Fruit fly (Drosophila melanogaster): ENCODE results near the gene CG15824.

The CG15824 gene

DNA sequence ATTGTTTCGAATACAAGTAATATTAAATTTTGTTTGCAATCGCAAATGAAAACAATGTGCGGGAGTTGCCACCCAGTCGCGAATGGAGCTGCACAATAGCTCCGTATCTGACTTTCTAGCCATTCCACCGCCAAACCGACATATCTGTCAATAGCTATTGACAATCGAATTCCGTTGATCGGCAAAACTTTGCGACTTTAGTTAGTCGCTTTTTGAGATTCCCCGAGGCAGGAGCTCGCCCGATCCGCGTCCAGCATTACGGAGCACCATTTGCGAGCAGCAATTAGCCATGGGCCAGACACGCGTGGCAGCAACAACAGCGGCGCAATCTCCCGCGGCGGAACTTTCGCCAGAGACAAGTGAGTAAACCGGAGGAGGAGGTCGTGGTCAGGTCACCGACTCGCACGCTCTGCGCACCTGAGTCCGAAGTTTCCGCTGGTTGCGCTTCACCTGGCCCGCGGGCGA, 32.3 kb downstream of the CG15824 start, which contains the start of the genes CG4291 and kraken (continued):
- TF ChIP-seq CG14860 (GFP tag; IDR thresholded peaks at IDR 0.05; ENCODE audit: partially characterized antibody) (no peak), trem (tag; optimal IDR thresholded peaks at IDR 0.05) (peak; percentile 64), CG34224 (GFP tag; IDR thresholded peaks at IDR 0.05; ENCODE audit: partially characterized antibody) (0 out of 3 replicates have a peak, but pooled peaks have one; percentile 41), Gug (GFP tag; IDR thresholded peaks at IDR 0.05) (peak; percentile 71; the same call in 2 of the 4 replicates), trh (GFP tag; optimal IDR thresholded peaks at IDR 0.05) (no peak), oc (tag; optimal IDR thresholded peaks at IDR 0.05) (no peak), ttk (GFP tag; IDR thresholded peaks at IDR 0.05) (peak; percentile 47; the same call in 1 of the 2 replicates), CG9817 (tag; optimal IDR thresholded peaks at IDR 0.05) (peak; percentile 60), CG9797 (GFP tag; optimal IDR thresholded peaks at IDR 0.05) (peak; percentile 33), ewg (GFP tag; optimal IDR thresholded peaks at IDR 0.05) (peak; percentile 31), CG15514 (GFP tag; optimal IDR thresholded peaks at IDR 0.05) (peak; percentile 88), ind (GFP tag; optimal IDR thresholded peaks at IDR 0.05) (peak; percentile 70), fd3F (GFP tag; optimal IDR thresholded peaks at IDR 0.05) (peak; percentile 39), CG2129 (GFP tag; IDR thresholded peaks at IDR 0.05; ENCODE audit: partially characterized antibody) (no peak), CG2116 (GFP tag; optimal IDR thresholded peaks at IDR 0.05) (peak; percentile 61), vvl (GFP tag; IDR thresholded peaks at IDR 0.05) (peak; percentile 80), Rfx (GFP tag; IDR thresholded peaks at IDR 0.05) (peak; percentile 89), gcm (GFP tag; optimal IDR thresholded peaks at IDR 0.05) (no peak), Ets97D (GFP tag; optimal IDR thresholded peaks at IDR 0.05) (peak; percentile 7), pum (GFP tag; optimal IDR thresholded peaks at IDR 0.05) (peak; percentile 43), Oli (tag; optimal IDR thresholded peaks at IDR 0.05) (no peak), CG42726 (GFP tag; IDR thresholded peaks at IDR 0.05; ENCODE audit: partially characterized antibody) (peak; percentile 64; the same call in 1 of the 2 replicates), CG17568 (GFP tag; optimal IDR thresholded peaks at IDR 0.05) (no peak), CG6254 (GFP tag; optimal IDR thresholded peaks at IDR 0.05) (no peak), zen (tag; optimal IDR thresholded peaks at IDR 0.05) (peak; percentile 24), gce (GFP tag; IDR thresholded peaks at IDR 0.05) (no peak; the same call in 2 of the 3 replicates), CG10321 (GFP tag; IDR thresholded peaks at IDR 0.05) (peak; percentile 42; the same call in 1 of the 2 replicates), gsb-n (tag; optimal IDR thresholded peaks at IDR 0.05) (peak; percentile 63), sqz (GFP tag; optimal IDR thresholded peaks at IDR 0.05) (no peak), CG7839 (tag; optimal IDR thresholded peaks at IDR 0.05) (peak; percentile 40), Sry-δ (GFP tag; optimal IDR thresholded peaks at IDR 0.05) (peak; percentile 60), CG33557 (GFP tag; optimal IDR thresholded peaks at IDR 0.05) (peak; percentile 13), CG17912 (GFP tag; optimal IDR thresholded peaks at IDR 0.05) (peak; percentile 58), Spps (tag; optimal IDR thresholded peaks at IDR 0.05) (no peak), danr (GFP tag; IDR thresholded peaks at IDR 0.05) (no peak), CG32767 (GFP tag; IDR thresholded peaks at IDR 0.05) (no peak), slp2 (GFP tag; optimal IDR thresholded peaks at IDR 0.05) (no peak), Doc2 (GFP tag; IDR thresholded peaks at IDR 0.05) (no peak), CG31224 (GFP tag; IDR thresholded peaks at IDR 0.05) (peak; percentile 40), Meics (GFP tag; optimal IDR thresholded peaks at IDR 0.05) (peak; percentile 63), CG1832 (GFP tag; optimal IDR thresholded peaks at IDR 0.05) (no peak), bigmax (GFP tag; optimal IDR thresholded peaks at IDR 0.05) (no peak), Dp (GFP tag; optimal IDR thresholded peaks at IDR 0.05) (peak; percentile 33), bowl (GFP tag; IDR thresholded peaks at IDR 0.05) (no peak), CG15269 (tag; optimal IDR thresholded peaks at IDR 0.05) (peak; percentile 61), CG10147 (GFP tag; optimal IDR thresholded peaks at IDR 0.05) (peak; percentile 32), maf-S (GFP tag; optimal IDR thresholded peaks at IDR 0.05) (peak; percentile 53), Sox102F (GFP tag; optimal IDR thresholded peaks at IDR 0.05) (peak; percentile 36), knrl (GFP tag; IDR thresholded peaks at IDR 0.05; ENCODE audit: partially characterized antibody) (no peak)
